Fruit fly (Drosophila melanogaster) whole organism, embryonic: ENCODE measurements around the gene CycG.
A peak's percentile ranks its signal among the peaks of the same experiment; 100 is the strongest.

ENCODE experiments used
- BtbVII ChIP-seq: fragments of 200-800 bp; sonication (Bioruptor generic); optimal IDR thresholded peaks from 3 replicates; lab custom pipeline; 2017; ENCODE audit warnings: missing biosample characterization, mild to moderate bottlenecking, missing genetic modification characterization
- CG10267 ChIP-seq: fragments of 200-800 bp; sonication (Bioruptor generic); optimal IDR thresholded peaks from 2 replicates; lab custom pipeline; 2018; ENCODE audit warnings: missing biosample characterization, mild to moderate bottlenecking, missing genetic modification characterization, moderate library complexity
- CG10654 ChIP-seq: fragments of 200-800 bp; sonication (Bioruptor generic); optimal IDR thresholded peaks from 2 replicates; lab custom pipeline; 2016; ENCODE audit warnings: missing biosample characterization, missing genetic modification characterization
- CG10979 ChIP-seq: fragments of 200-800 bp; sonication (Bioruptor generic); optimal IDR thresholded peaks from 2 replicates; lab custom pipeline; 2018; ENCODE audit warnings: missing biosample characterization, mild to moderate bottlenecking, missing genetic modification characterization, moderate library complexity
- CG11560 ChIP-seq: fragments of 200-800 bp; sonication (Bioruptor generic); IDR thresholded peaks from 3 replicates; pipeline ENCODE4 v1.3.6; 2022; ENCODE audit warnings: missing biosample characterization, missing genetic modification characterization
- CG12659 ChIP-seq: fragments of 200-800 bp; sonication (Bioruptor generic); optimal IDR thresholded peaks from 3 replicates; lab custom pipeline; 2017; ENCODE audit warnings: mild to moderate bottlenecking, missing biosample characterization, missing genetic modification reagents, missing genetic modification characterization
- CG13894 ChIP-seq: fragments of 200-800 bp; sonication (Bioruptor generic); optimal IDR thresholded peaks from 3 replicates; lab custom pipeline; 2018; ENCODE audit warnings: missing biosample characterization, mild to moderate bottlenecking, missing genetic modification characterization, moderate library complexity
- CG14667 ChIP-seq: fragments of 200-800 bp; sonication (Bioruptor generic); IDR thresholded peaks from 2 replicates; pipeline ENCODE4 v1.3.6; 2022; ENCODE audit warnings: missing biosample characterization, missing genetic modification characterization
- CG1832 ChIP-seq: fragments of 200-800 bp; sonication (Bioruptor generic); optimal IDR thresholded peaks from 2 replicates; lab custom pipeline; 2017; ENCODE audit warnings: missing biosample characterization, mild to moderate bottlenecking, missing genetic modification characterization, inconsistent platforms
- CG18599 ChIP-seq: fragments of 200-800 bp; sonication (Bioruptor generic); optimal IDR thresholded peaks from 3 replicates; lab custom pipeline; 2017; ENCODE audit warnings: missing biosample characterization, missing genetic modification characterization, mild to moderate bottlenecking, moderate library complexity, missing genetic modification reagents
- CG2120 ChIP-seq: fragments of 200-800 bp; sonication (Bioruptor generic); optimal IDR thresholded peaks from 3 replicates; lab custom pipeline; 2016; ENCODE audit warnings: missing biosample characterization, missing genetic modification characterization
- CG30403 ChIP-seq: fragments of 200-800 bp; sonication (Bioruptor generic); optimal IDR thresholded peaks from 3 replicates; lab custom pipeline; 2016; ENCODE audit warnings: missing biosample characterization, missing genetic modification characterization
- CG31224 ChIP-seq: fragments of 200-800 bp; sonication (Bioruptor generic); IDR thresholded peaks from 2 replicates; pipeline ENCODE4 v1.3.6; 2022; ENCODE audit warnings: missing biosample characterization, missing genetic modification characterization
- CG31365 ChIP-seq: fragments of 200-800 bp; sonication (Bioruptor generic); optimal IDR thresholded peaks from 2 replicates; lab custom pipeline; 2018; ENCODE audit warnings: missing biosample characterization, mild to moderate bottlenecking, missing genetic modification characterization
- CG31388 ChIP-seq: fragments of 200-800 bp; sonication (Bioruptor generic); optimal IDR thresholded peaks from 2 replicates; lab custom pipeline; 2016; ENCODE audit warnings: missing biosample characterization, missing genetic modification characterization
- CG32767 ChIP-seq: fragments of 200-800 bp; sonication (Bioruptor generic); IDR thresholded peaks from 2 replicates; pipeline ENCODE4 v1.3.6; 2022; ENCODE audit warnings: missing biosample characterization, missing genetic modification characterization
- CG6791 ChIP-seq: fragments of 200-800 bp; sonication (Bioruptor generic); IDR thresholded peaks from 3 replicates; pipeline ENCODE4 v1.3.6; 2022; ENCODE audit warnings: missing biosample characterization, missing genetic modification characterization; ENCODE audit not compliant: partially characterized antibody
- CG8290 ChIP-seq, 3 experiments: fragments of 200-800 bp; sonication (Bioruptor generic); optimal IDR thresholded peaks; 2 replicates each; lab custom pipeline; 2016 to 2019; ENCODE audit warnings: missing biosample characterization in 3 of 3, missing genetic modification characterization in 3 of 3, mild to moderate bottlenecking in 2 of 3, moderate library complexity in 1 of 3
- CG8765 ChIP-seq: fragments of 200-800 bp; sonication (Bioruptor generic); IDR thresholded peaks from 2 replicates; pipeline ENCODE4 v1.3.6; 2022; ENCODE audit warnings: missing biosample characterization, missing genetic modification characterization
- CG9727 ChIP-seq: fragments of 200-800 bp; sonication (Bioruptor generic); optimal IDR thresholded peaks from 3 replicates; lab custom pipeline; 2017; ENCODE audit warnings: missing biosample characterization, mild to moderate bottlenecking, missing genetic modification characterization
- CG9876 ChIP-seq: fragments of 200-800 bp; sonication (Bioruptor generic); optimal IDR thresholded peaks from 2 replicates; lab custom pipeline; 2016; ENCODE audit warnings: missing biosample characterization, missing genetic modification characterization
- CG9932 ChIP-seq: fragments of 200-800 bp; sonication (Bioruptor generic); IDR thresholded peaks from 2 replicates; pipeline ENCODE4 v1.3.6; 2022; ENCODE audit warnings: missing biosample characterization, missing genetic modification characterization
- D ChIP-seq, 2 experiments: fragments of 200-800 bp in 1 of 2; fragments of >200 bp in 1 of 2; sonication (Bioruptor generic) in 1 of 2; optimal IDR thresholded peaks; 2 replicates in 1 of 2; 3 replicates in 1 of 2; lab custom pipeline; 2017; ENCODE audit warnings: mild to moderate bottlenecking in 1 of 2, missing biosample characterization in 1 of 2, missing genetic modification characterization in 1 of 2, missing genetic modification reagents in 1 of 2
- Doc2 ChIP-seq: fragments of 200-800 bp; sonication (Bioruptor generic); IDR thresholded peaks from 2 replicates; pipeline ENCODE4 v1.3.6; 2022; ENCODE audit warnings: missing biosample characterization, missing genetic modification characterization
- E2f1 ChIP-seq: fragments of 200-800 bp; sonication (Bioruptor generic); IDR thresholded peaks from 2 replicates; pipeline ENCODE4 v1.3.6; 2022; ENCODE audit warnings: missing biosample characterization, missing genetic modification characterization
- HHEX ChIP-seq: fragments of 200-800 bp; sonication (Bioruptor generic); optimal IDR thresholded peaks from 3 replicates; lab custom pipeline; 2017; ENCODE audit warnings: missing biosample characterization, mild to moderate bottlenecking, missing genetic modification characterization, missing genetic modification reagents
- HLHmδ ChIP-seq: fragments of 200-800 bp; sonication (Bioruptor generic); optimal IDR thresholded peaks from 2 replicates; lab custom pipeline; 2018; ENCODE audit warnings: missing biosample characterization, mild to moderate bottlenecking, missing genetic modification characterization, moderate library complexity
- Lim3 ChIP-seq: fragments of 200-800 bp; sonication (Bioruptor generic); IDR thresholded peaks from 2 replicates; pipeline ENCODE4 v1.3.6; 2022; ENCODE audit warnings: missing biosample characterization, missing genetic modification characterization
- Myb ChIP-seq: fragments of 200-800 bp; sonication (Bioruptor generic); optimal IDR thresholded peaks from 2 replicates; lab custom pipeline; 2016; ENCODE audit warnings: missing biosample characterization, missing genetic modification characterization
- Scr ChIP-seq: fragments of 200-800 bp; sonication (Bioruptor generic); IDR thresholded peaks from 2 replicates; pipeline ENCODE4 v1.3.6; 2022; ENCODE audit warnings: missing biosample characterization, missing genetic modification characterization; ENCODE audit not compliant: partially characterized antibody
- Spps ChIP-seq: fragments of 200-800 bp; sonication (Bioruptor generic); optimal IDR thresholded peaks from 2 replicates; lab custom pipeline; 2018; ENCODE audit warnings: missing biosample characterization, mild to moderate bottlenecking, missing genetic modification characterization
- YL-1 ChIP-seq: fragments of 200-800 bp; sonication (Bioruptor generic); optimal IDR thresholded peaks from 3 replicates; lab custom pipeline; 2017; ENCODE audit warnings: missing biosample characterization, mild to moderate bottlenecking, missing genetic modification characterization
- ato ChIP-seq: fragments of 200-800 bp; sonication (Bioruptor generic); IDR thresholded peaks from 2 replicates; pipeline ENCODE4 v1.3.6; 2022; ENCODE audit warnings: missing biosample characterization, missing genetic modification characterization; ENCODE audit not compliant: partially characterized antibody
- bab2 ChIP-seq: fragments of 200-800 bp; sonication (Bioruptor generic); optimal IDR thresholded peaks from 2 replicates; lab custom pipeline; 2016; ENCODE audit warnings: missing biosample characterization, missing genetic modification characterization
- dati ChIP-seq: fragments of 200-800 bp; sonication (Bioruptor generic); IDR thresholded peaks from 2 replicates; pipeline ENCODE4 v1.3.6; 2022; ENCODE audit warnings: missing biosample characterization, missing genetic modification characterization
- disco-r ChIP-seq: fragments of 200-800 bp; sonication (Bioruptor generic); optimal IDR thresholded peaks from 2 replicates; lab custom pipeline; 2016; ENCODE audit warnings: missing biosample characterization, missing genetic modification characterization
- dm ChIP-seq: fragments of 200-800 bp; sonication (Bioruptor generic); optimal IDR thresholded peaks from 3 replicates; lab custom pipeline; 2016; ENCODE audit warnings: missing biosample characterization, missing genetic modification characterization
- fd3F ChIP-seq: fragments of 200-800 bp; sonication (Bioruptor generic); optimal IDR thresholded peaks from 2 replicates; lab custom pipeline; 2018; ENCODE audit warnings: missing biosample characterization, mild to moderate bottlenecking, missing genetic modification characterization, moderate library complexity
- fd96Cb ChIP-seq: fragments of 200-800 bp; sonication (Bioruptor generic); optimal IDR thresholded peaks from 2 replicates; lab custom pipeline; 2018; ENCODE audit warnings: missing biosample characterization, mild to moderate bottlenecking, missing genetic modification characterization, moderate library complexity
- grn ChIP-seq: fragments of 200-800 bp; sonication (Bioruptor generic); optimal IDR thresholded peaks from 3 replicates; lab custom pipeline; 2017; ENCODE audit warnings: missing biosample characterization, missing genetic modification characterization
- ken ChIP-seq: fragments of 200-800 bp; sonication (Bioruptor generic); IDR thresholded peaks from 3 replicates; pipeline ENCODE4 v1.3.6; 2022; ENCODE audit warnings: missing biosample characterization, missing genetic modification characterization
- lilli ChIP-seq: fragments of 200-800 bp; sonication (Bioruptor generic); optimal IDR thresholded peaks from 3 replicates; lab custom pipeline; 2016; ENCODE audit warnings: missing biosample characterization, missing genetic modification characterization
- mirr ChIP-seq: fragments of 200-800 bp; sonication (Bioruptor generic); optimal IDR thresholded peaks from 3 replicates; lab custom pipeline; 2018; ENCODE audit warnings: missing biosample characterization, mild to moderate bottlenecking, missing genetic modification characterization
- phol ChIP-seq: fragments of 200-800 bp; sonication (Bioruptor generic); optimal IDR thresholded peaks from 3 replicates; lab custom pipeline; 2018; ENCODE audit warnings: missing biosample characterization, mild to moderate bottlenecking, missing genetic modification characterization, moderate library complexity
- prd ChIP-seq, 3 experiments: fragments of >200 bp in 2 of 3; fragments of 200-800 bp in 1 of 3; sonication (Bioruptor generic) in 1 of 3; optimal IDR thresholded peaks in 2 of 3; IDR thresholded peaks in 1 of 3; 2 replicates in 2 of 3; 3 replicates in 1 of 3; pipeline versions ENCODE4 v1.3.6 to Lab custom; 2017 to 2022; ENCODE audit warnings: missing biosample characterization in 1 of 3, missing genetic modification characterization in 1 of 3
- slp2 ChIP-seq: fragments of 200-800 bp; sonication (Bioruptor generic); optimal IDR thresholded peaks from 2 replicates; lab custom pipeline; 2016; ENCODE audit warnings: missing biosample characterization, missing genetic modification characterization
- sr ChIP-seq: fragments of 200-800 bp; sonication (Bioruptor generic); IDR thresholded peaks from 3 replicates; pipeline ENCODE4 v1.3.6; 2022; ENCODE audit warnings: missing biosample characterization, missing genetic modification characterization
- yki ChIP-seq: fragments of >200 bp; optimal IDR thresholded peaks from 3 replicates; lab custom pipeline; 2018

CycG gene

dm6 chr3R:31592256-31592879 lies 20.1 kb downstream of the CycG start, which contains the start of gene CG1774 (continued):
- TF ChIP-seq CG11560 (tag; lab: Robert Waterston, UW): peak; percentile 52; the same call in 1 of the 3 replicates
- TF ChIP-seq HHEX: peak; percentile 81
- no peak for TF ChIP-seq CG31388 (GFP tag; lab: Kevin White, UChicago)
- TF ChIP-seq CG10979 (tag; lab: Kevin White, UChicago): peak; percentile 65
- TF ChIP-seq CG13894 (tag; lab: Kevin White, UChicago): peak; percentile 80
- TF ChIP-seq bab2 (GFP tag; lab: Kevin White, UChicago): peak; percentile 80
- TF ChIP-seq CG2120 (GFP tag; lab: Kevin White, UChicago): peak; percentile 96
- TF ChIP-seq CG12659 (GFP tag; lab: Kevin White, UChicago): peak; percentile 80
- peak; percentile 67 for TF ChIP-seq dm (GFP tag; lab: Kevin White, UChicago)
- no peak for TF ChIP-seq CG31365 (tag; lab: Kevin White, UChicago)
- TF ChIP-seq CG30403: peak; percentile 84
- TF ChIP-seq CG10267 (tag; lab: Kevin White, UChicago): peak; percentile 57
- TF ChIP-seq CG9932: peak; percentile 83
- TF ChIP-seq BtbVII: peak; percentile 80
- TF ChIP-seq CG8765 (GFP tag; lab: Robert Waterston, UW): peak; percentile 40; the same call in 1 of the 2 replicates
- no peak; the same call in 1 of the 2 replicates for TF ChIP-seq CG14667 (GFP tag; lab: Robert Waterston, UW)
- TF ChIP-seq phol: peak; percentile 67
- TF ChIP-seq CG9727 (GFP tag; lab: Kevin White, UChicago): peak; percentile 81
- TF ChIP-seq fd3F (GFP tag; lab: Kevin White, UChicago): peak; percentile 66
- TF ChIP-seq Scr (GFP tag; lab: Robert Waterston, UW): no peak
- TF ChIP-seq mirr (GFP tag; lab: Kevin White, UChicago): peak; percentile 39
- peak; percentile 72 for TF ChIP-seq CG31224
- no peak for TF ChIP-seq sr (GFP tag; lab: Robert Waterston, UW)
- TF ChIP-seq disco-r (GFP tag; lab: Kevin White, UChicago): peak; percentile 32
- no peak for TF ChIP-seq dati (GFP tag; lab: Robert Waterston, UW)
- TF ChIP-seq slp2 (GFP tag; lab: Kevin White, UChicago): peak; percentile 63
- no peak for TF ChIP-seq Doc2 (GFP tag; lab: Robert Waterston, UW)
- no peak for TF ChIP-seq CG8290 (GFP tag; optimal IDR thresholded peaks at IDR 0.05; lab: Kevin White, UChicago)
- peak in 1 of 2 experiments; percentile 94 for TF ChIP-seq CG8290 (tag; optimal IDR thresholded peaks at IDR 0.05; lab: Kevin White, UChicago)
- peak; percentile 20 for TF ChIP-seq Spps (tag; lab: Kevin White, UChicago)
- no peak for TF ChIP-seq CG6791 (GFP tag; lab: Robert Waterston, UW)
- TF ChIP-seq D (optimal IDR thresholded peaks at IDR 0.05; lab: Kevin White, UChicago): no peak
- TF ChIP-seq D (GFP tag; optimal IDR thresholded peaks at IDR 0.05; lab: Kevin White, UChicago): peak; percentile 4
- no peak for TF ChIP-seq ato
- no peak for TF ChIP-seq HLHmδ (GFP tag; lab: Kevin White, UChicago)
- no peak for TF ChIP-seq yki (lab: Kevin White, UChicago)
- no peak for TF ChIP-seq Lim3 (GFP tag; lab: Robert Waterston, UW)
- TF ChIP-seq grn (GFP tag; lab: Kevin White, UChicago): peak; percentile 23
- TF ChIP-seq CG10654 (GFP tag; lab: Kevin White, UChicago): peak; percentile 65
- peak; percentile 65 for TF ChIP-seq Myb (GFP tag; lab: Kevin White, UChicago)
- no peak for TF ChIP-seq CG1832 (GFP tag; lab: Kevin White, UChicago)
- TF ChIP-seq fd96Cb (tag; lab: Kevin White, UChicago): peak; percentile 56
- TF ChIP-seq ken (GFP tag; lab: Robert Waterston, UW): 0 out of 3 replicates have a peak, but pooled peaks have one; percentile 36
- TF ChIP-seq CG9876: peak; percentile 71
- TF ChIP-seq CG18599: peak; percentile 95
- TF ChIP-seq CG32767 (GFP tag; lab: Robert Waterston, UW): peak; percentile 35; the same call in 1 of the 2 replicates
- TF ChIP-seq E2f1 (GFP tag; lab: Robert Waterston, UW): peak; percentile 67
- no peak for TF ChIP-seq prd (optimal IDR thresholded peaks at IDR 0.05; lab: Kevin White, UChicago)
- TF ChIP-seq prd (GFP tag; IDR thresholded peaks at IDR 0.05; lab: Robert Waterston, UW): peak; percentile 78
- TF ChIP-seq lilli (GFP tag; lab: Kevin White, UChicago): peak; percentile 90
- peak; percentile 45 for TF ChIP-seq YL-1 (GFP tag; lab: Kevin White, UChicago)
